Worm (Caenorhabditis elegans) whole organism, mixed stage, embryonic: Measurements from ENCODE around the gene ncx-9.

Source experiments
- drap-1 ChIP-seq: fragments of 200-800 bp; sonication (Bioruptor generic); optimal IDR thresholded peaks from 3 replicates; lab custom pipeline; 2018; ENCODE audit warnings: mild to moderate bottlenecking, missing genetic modification characterization, missing compliant biosample characterization
- elt-3 ChIP-seq: fragments of 150-350 bp; optimal IDR thresholded peaks from 2 replicates; lab custom pipeline; 2014; ENCODE audit warnings: missing biosample characterization, missing genetic modification characterization
- nhr-2 ChIP-seq: fragments of 150-350 bp; optimal IDR thresholded peaks from 2 replicates; lab custom pipeline; 2014; ENCODE audit warnings: missing biosample characterization, missing genetic modification characterization
- nhr-237 ChIP-seq: fragments of 150-350 bp; optimal IDR thresholded peaks from 2 replicates; lab custom pipeline; 2014; ENCODE audit warnings: missing biosample characterization, missing genetic modification characterization
- nhr-28 ChIP-seq: fragments of 150-350 bp; optimal IDR thresholded peaks from 2 replicates; lab custom pipeline; 2014; ENCODE audit warnings: missing biosample characterization, missing genetic modification characterization
- sem-2 ChIP-seq: fragments of 200-800 bp; sonication (Bioruptor generic); optimal IDR thresholded peaks from 2 replicates; lab custom pipeline; 2018; ENCODE audit warnings: mild to moderate bottlenecking, missing genetic modification characterization, missing compliant biosample characterization

DNA sequence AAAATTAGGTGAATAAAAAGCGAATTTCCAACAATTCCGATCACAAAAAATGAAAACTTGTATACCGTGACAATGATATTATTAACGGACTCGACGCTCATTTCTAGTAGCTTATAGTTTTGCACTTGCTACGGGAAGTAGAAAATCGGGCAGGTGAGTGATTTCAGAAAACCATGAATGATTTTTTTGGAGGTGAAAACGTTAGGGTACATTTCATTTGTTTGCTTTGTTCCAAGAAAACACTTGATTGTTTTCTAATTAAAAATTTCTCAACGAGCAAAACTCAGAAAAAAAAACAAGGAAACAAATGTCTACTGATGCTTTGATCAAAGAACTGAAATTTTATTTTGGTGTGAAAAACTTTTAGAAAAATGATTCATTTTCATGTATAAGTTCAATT is 14.2 kb downstream of the ncx-9 start, which contains the start of gene srsx-12:
- TF ChIP-seq sem-2 (no peak), elt-3 (tag; lab: Kevin White, UChicago) (no peak), nhr-2 (no peak), nhr-28 (tag; lab: Kevin White, UChicago) (no peak), nhr-237 (no peak), drap-1 (GFP tag; lab: Kevin White, UChicago) (no peak)
